Fruit fly (Drosophila melanogaster): ENCODE data around the gene CG10208.

dm6 chr3R:23788406-23789021, 14.6 kb upstream of the CG10208 start:
- peak; percentile 40 for TF ChIP-seq CG9139 (GFP tag; optimal IDR thresholded peaks at IDR 0.05)
- peak; percentile 76 for TF ChIP-seq OdsH (GFP tag; optimal IDR thresholded peaks at IDR 0.05)
- peak; percentile 60 for TF ChIP-seq Hr39 (GFP tag; optimal IDR thresholded peaks at IDR 0.05)
- TF ChIP-seq topi (GFP tag; optimal IDR thresholded peaks at IDR 0.05), result peak; percentile 66
- peak; percentile 59 for TF ChIP-seq dsx (GFP tag; optimal IDR thresholded peaks at IDR 0.05; ENCODE audit: poor library complexity, severe bottlenecking)

All from whole organism, prepupa.